Worm (Caenorhabditis elegans): ENCODE measurements around the gene asp-6.

asp-6 gene

DNA sequence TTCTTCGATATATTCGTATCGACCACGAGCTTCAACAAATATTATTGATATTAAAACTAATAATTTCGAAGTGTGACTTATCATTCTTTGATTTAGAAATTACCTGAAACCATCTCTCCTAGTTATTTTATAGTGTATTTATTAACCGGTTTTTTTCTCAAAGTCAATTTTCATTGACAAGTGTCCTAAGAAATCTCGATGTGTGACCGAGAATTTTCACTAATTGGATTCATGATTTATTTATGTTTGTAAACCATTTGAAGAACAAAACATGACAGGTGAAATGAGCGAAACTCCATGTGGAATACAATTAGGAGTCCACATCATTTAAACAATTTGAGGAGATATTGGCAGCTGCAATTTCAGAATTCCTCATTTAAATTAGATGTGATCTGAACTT lies 5.3 kb downstream of the asp-6 start, which contains the start of gene C16D9.8:
C16D9.8 (minus strand) TSS at position 101 of the 400 bp plus-strand sequence.
- TF ChIP-seq mel-28 (tag; optimal IDR thresholded peaks at IDR 0.05; ENCODE audit: borderline replicate concordance) (no peak), zim-3 (tag; optimal IDR thresholded peaks at IDR 0.05) (no peak), F55B11.4 (tag; optimal IDR thresholded peaks at IDR 0.05; ENCODE audit: borderline replicate concordance, insufficient read depth) (no peak), K11D2.4 (GFP tag; IDR thresholded peaks at IDR 0.05) (no peak), snpc-4 (GFP tag; optimal IDR thresholded peaks at IDR 0.05) (no peak), snpc-4 (tag; optimal IDR thresholded peaks at IDR 0.05) (no peak), lin-54 (GFP tag; optimal IDR thresholded peaks at IDR 0.05) (no peak), atf-7 (tag; optimal IDR thresholded peaks at IDR 0.05) (no peak), nhr-90 (tag; optimal IDR thresholded peaks at IDR 0.05) (no peak), B0019.2 (GFP tag; conservative IDR thresholded peaks at IDR 0.05) (no peak), unc-130 (GFP tag; optimal IDR thresholded peaks at IDR 0.05) (no peak), snpc-3.4 (tag; optimal IDR thresholded peaks at IDR 0.05) (no peak)

- TF ChIP-seq him-1 (tag; optimal IDR thresholded peaks at IDR 0.05) (no peak), let-526 (GFP tag; IDR thresholded peaks at IDR 0.05) (no peak), repo-1 (tag; optimal IDR thresholded peaks at IDR 0.05) (no peak), ztf-28 (GFP tag; IDR thresholded peaks at IDR 0.05) (no peak), F33H1.4 (GFP tag; IDR thresholded peaks at IDR 0.05) (no peak), Y56A3A.18 (GFP tag; IDR thresholded peaks at IDR 0.05) (no peak), hmg-20 (GFP tag; IDR thresholded peaks at IDR 0.05) (no peak), xnd-1 (tag; optimal IDR thresholded peaks at IDR 0.05) (no peak), tbx-9 (tag; optimal IDR thresholded peaks at IDR 0.05; ENCODE audit: borderline replicate concordance) (no peak), sdz-38 (tag; optimal IDR thresholded peaks at IDR 0.05) (no peak), lin-35 (GFP tag; optimal IDR thresholded peaks at IDR 0.05) (no peak), nhr-27 (tag; optimal IDR thresholded peaks at IDR 0.05) (no peak), somi-1 (GFP tag; optimal IDR thresholded peaks at IDR 0.05) (no peak), ztf-26 (tag; optimal IDR thresholded peaks at IDR 0.05) (no peak)
These were observed 6.5 kb downstream of the asp-6 start for ce11 chrV:8262212-8262611.

DNA sequence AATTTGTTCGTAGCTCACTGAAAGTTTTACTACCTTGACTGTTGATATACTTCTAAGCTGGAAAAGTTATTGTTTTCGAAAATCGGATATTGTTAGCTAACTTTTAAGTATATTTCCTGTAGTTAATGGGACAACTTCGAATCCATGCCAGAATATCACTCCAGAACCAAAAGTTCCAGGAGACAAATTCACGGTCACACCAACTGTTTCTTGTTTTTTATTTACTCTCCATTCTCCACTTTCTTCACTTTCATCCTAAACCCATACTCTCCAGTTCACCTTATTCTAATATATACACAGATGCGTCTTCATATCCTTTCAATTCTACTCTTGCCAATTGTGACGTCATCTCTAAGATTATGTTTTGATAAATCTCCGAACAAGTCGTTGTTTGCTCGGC lies 9.7 kb downstream of the asp-6 start, which contains the start of gene C16D9.1:
C16D9.1 (plus strand) TSS at position 301 of the 400 bp plus-strand sequence.
- no peak for TF ChIP-seq die-1 (tag; optimal IDR thresholded peaks at IDR 0.05)
- no peak for TF ChIP-seq egrh-3 (GFP tag; IDR thresholded peaks at IDR 0.05)
- no peak for TF ChIP-seq bed-2 (GFP tag; IDR thresholded peaks at IDR 0.05)
- TF ChIP-seq B0336.3 (GFP tag; IDR thresholded peaks at IDR 0.05), result no peak
- no peak for TF ChIP-seq mel-28 (tag; optimal IDR thresholded peaks at IDR 0.05; ENCODE audit: borderline replicate concordance)
- TF ChIP-seq gei-17 (GFP tag; optimal IDR thresholded peaks at IDR 0.05), result no peak
- no peak for TF ChIP-seq sptf-2 (GFP tag; optimal IDR thresholded peaks at IDR 0.05)
- TF ChIP-seq ztf-25 (GFP tag; IDR thresholded peaks at IDR 0.05), result no peak

DNA sequence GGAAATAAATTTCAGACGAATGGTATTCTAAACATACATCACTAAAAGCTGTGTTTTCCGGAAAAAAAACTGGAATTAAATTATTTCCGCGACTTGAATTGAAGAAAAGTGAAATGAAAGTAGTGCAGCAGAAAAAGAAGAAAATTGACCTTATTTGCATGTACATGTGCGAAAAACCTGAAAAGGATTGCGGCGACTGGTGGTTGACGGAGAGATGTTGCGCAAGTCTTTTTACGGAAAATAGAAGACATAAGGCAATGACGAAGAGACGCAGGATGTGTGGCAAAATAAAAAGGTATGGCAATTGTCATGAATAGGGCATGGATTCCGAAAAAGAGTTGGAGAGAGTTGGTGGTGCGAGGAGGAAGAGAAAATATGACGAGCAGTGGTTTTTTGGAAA lies 13.8 kb downstream of the asp-6 start:
- no peak for TF ChIP-seq repo-1 (tag; optimal IDR thresholded peaks at IDR 0.05)
- TF ChIP-seq bed-2 (GFP tag; IDR thresholded peaks at IDR 0.05), result no peak
- no peak for TF ChIP-seq ztf-25 (GFP tag; IDR thresholded peaks at IDR 0.05)
- TF ChIP-seq attf-6 (GFP tag; IDR thresholded peaks at IDR 0.05), result no peak
- no peak for TF ChIP-seq ztf-3 (GFP tag; optimal IDR thresholded peaks at IDR 0.05)
- TF ChIP-seq T26A5.8 (tag; optimal IDR thresholded peaks at IDR 0.05), result no peak
- TF ChIP-seq lin-54 (GFP tag; optimal IDR thresholded peaks at IDR 0.05), result no peak
- no peak for TF ChIP-seq dpff-1 (tag; optimal IDR thresholded peaks at IDR 0.05)
- TF ChIP-seq madf-3 (GFP tag; IDR thresholded peaks at IDR 0.05), result no peak
- TF ChIP-seq Y67H2A.10 (GFP tag; conservative IDR thresholded peaks at IDR 0.05), result no peak
- no peak for TF ChIP-seq ceh-58 (GFP tag; IDR thresholded peaks at IDR 0.05)
- TF ChIP-seq lag-1 (GFP tag; IDR thresholded peaks at IDR 0.05), result no peak
- no peak for TF ChIP-seq nfya-2 (GFP tag; IDR thresholded peaks at IDR 0.05)
- no peak for TF ChIP-seq hrde-1 (tag; optimal IDR thresholded peaks at IDR 0.05; ENCODE audit: borderline replicate concordance)
- TF ChIP-seq die-1 (tag; optimal IDR thresholded peaks at IDR 0.05), result no peak
- TF ChIP-seq rcor-1 (GFP tag; IDR thresholded peaks at IDR 0.05), result no peak
- no peak for TF ChIP-seq tlf-1 (GFP tag; optimal IDR thresholded peaks at IDR 0.05)
- TF ChIP-seq lin-26 (GFP tag; IDR thresholded peaks at IDR 0.05), result no peak

Measured in whole organism, young adult.